Fruit fly (Drosophila melanogaster): ENCODE data around the gene CG13039.

Gene CG13039

DNA sequence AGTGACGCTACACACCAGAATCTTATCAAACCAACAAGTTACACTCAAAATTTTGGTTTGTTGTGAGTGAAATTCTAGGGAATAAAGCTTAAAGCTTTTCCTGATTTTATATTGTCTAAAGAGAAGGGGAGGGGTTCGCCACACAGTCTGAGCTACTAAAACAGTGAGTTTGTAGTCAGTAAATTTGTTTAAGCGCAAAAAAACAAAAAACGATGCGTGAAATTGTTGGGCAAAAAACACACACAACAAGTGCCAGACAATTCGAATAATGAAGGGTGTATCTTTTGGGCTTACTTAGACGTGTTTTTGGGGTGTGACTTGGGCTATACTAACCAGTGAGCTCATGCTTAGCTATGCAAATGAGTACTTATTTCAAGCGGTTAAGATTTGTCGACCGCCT, 33.2 kb upstream of the CG13039 start:
- TF ChIP-seq CG12768 (GFP tag; optimal IDR thresholded peaks at IDR 0.05) (peak; percentile 39), kay (GFP tag; ENCODE audit: borderline replicate concordance) (peak; percentile 92), pad (GFP tag; optimal IDR thresholded peaks at IDR 0.05) (no peak)

dm6 chr3L:16359219-16359748, 32.7 kb upstream of the CG13039 start, which contains the start of gene ringer:
Gene ringer, minus strand, starts transcription at chr3L:16359428.
- TF ChIP-seq cnc (optimal IDR thresholded peaks at IDR 0.05) = no peak
- peak; percentile 43 for TF ChIP-seq CG33017 (tag; optimal IDR thresholded peaks at IDR 0.05)

DNA sequence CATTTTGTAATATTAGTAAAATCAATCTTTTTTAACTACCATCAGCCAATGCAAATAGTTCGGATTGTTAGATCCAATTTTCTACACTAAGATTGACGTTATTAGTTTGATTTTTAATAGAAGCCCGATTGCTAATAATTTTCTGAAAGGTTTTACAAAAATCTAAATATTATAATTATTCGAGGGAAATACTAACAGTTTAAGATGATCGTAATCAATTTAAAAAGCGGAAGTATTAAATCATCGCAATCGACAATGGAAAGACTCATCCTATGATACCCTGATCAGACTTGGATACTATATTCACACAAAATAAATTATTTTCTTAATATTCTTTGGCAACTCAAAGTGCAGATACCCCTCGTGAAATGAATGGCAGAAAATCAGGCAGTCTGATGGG, 31.3 kb upstream of the CG13039 start:
- TF ChIP-seq Crg-1 (GFP tag; optimal IDR thresholded peaks at IDR 0.05) (no peak), cic (GFP tag; optimal IDR thresholded peaks at IDR 0.05) (no peak), CG11617 (GFP tag; optimal IDR thresholded peaks at IDR 0.05) (no peak), toe (GFP tag; optimal IDR thresholded peaks at IDR 0.05) (no peak), CG14711 (tag; optimal IDR thresholded peaks at IDR 0.05) (no peak), tj (GFP tag; optimal IDR thresholded peaks at IDR 0.05) (no peak), kay (GFP tag; ENCODE audit: borderline replicate concordance) (no peak), pad (GFP tag; optimal IDR thresholded peaks at IDR 0.05) (no peak), CG5204 (GFP tag; optimal IDR thresholded peaks at IDR 0.05) (no peak), CG12768 (GFP tag; optimal IDR thresholded peaks at IDR 0.05) (no peak), CG1620 (GFP tag; optimal IDR thresholded peaks at IDR 0.05) (no peak), CG7101 (tag; optimal IDR thresholded peaks at IDR 0.05) (no peak), Hr96 (GFP tag; optimal IDR thresholded peaks at IDR 0.05) (no peak), cnc (optimal IDR thresholded peaks at IDR 0.05) (no peak), bab1 (GFP tag; optimal IDR thresholded peaks at IDR 0.05) (no peak), Clk (GFP tag; optimal IDR thresholded peaks at IDR 0.05) (no peak)

DNA sequence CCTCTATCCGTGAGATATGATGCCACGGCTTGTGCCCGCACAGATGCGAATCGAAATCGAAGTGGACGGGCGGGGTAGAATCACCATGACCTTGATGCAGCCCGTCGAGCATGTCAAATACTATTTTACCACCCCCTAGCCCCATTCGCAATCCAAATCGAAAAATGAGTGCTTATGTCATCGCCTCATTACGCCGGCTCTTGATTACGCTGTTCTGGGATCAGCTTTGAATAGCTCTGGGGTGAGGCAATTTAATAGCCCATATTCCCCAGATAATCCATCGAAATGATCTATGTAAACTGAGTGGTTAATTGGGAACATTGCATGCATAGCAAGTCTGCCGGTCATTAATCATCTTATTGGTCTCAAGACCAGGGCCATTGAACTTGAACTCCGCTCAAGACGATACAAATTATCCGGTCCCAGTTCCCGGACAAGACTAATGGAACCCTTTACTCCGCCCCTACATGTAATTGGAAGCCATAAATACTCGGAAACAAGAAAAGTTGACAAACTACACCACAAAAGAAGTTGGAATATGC, 30.7 kb upstream of the CG13039 start:
- TF ChIP-seq Hr96 (GFP tag; optimal IDR thresholded peaks at IDR 0.05) (no peak), CG5204 (GFP tag; optimal IDR thresholded peaks at IDR 0.05) (no peak), CG11617 (GFP tag; optimal IDR thresholded peaks at IDR 0.05) (no peak), kay (GFP tag; ENCODE audit: borderline replicate concordance) (no peak), bab1 (GFP tag; optimal IDR thresholded peaks at IDR 0.05) (no peak), CG14711 (tag; optimal IDR thresholded peaks at IDR 0.05) (no peak), ovo (GFP tag; optimal IDR thresholded peaks at IDR 0.05) (no peak), CG12768 (GFP tag; optimal IDR thresholded peaks at IDR 0.05) (no peak), Crg-1 (GFP tag; optimal IDR thresholded peaks at IDR 0.05) (no peak), CG7045 (GFP tag; optimal IDR thresholded peaks at IDR 0.05) (no peak), CG7101 (tag; optimal IDR thresholded peaks at IDR 0.05) (no peak), toe (GFP tag; optimal IDR thresholded peaks at IDR 0.05) (no peak), pad (GFP tag; optimal IDR thresholded peaks at IDR 0.05) (no peak)

- TF ChIP-seq CG33017 (tag; optimal IDR thresholded peaks at IDR 0.05) (peak; percentile 7), Mnt (GFP tag; optimal IDR thresholded peaks at IDR 0.05) (peak; percentile 14), CG12768 (GFP tag; optimal IDR thresholded peaks at IDR 0.05) (peak; percentile 18), kay (GFP tag; ENCODE audit: borderline replicate concordance) (peak; percentile 88), bab1 (GFP tag; optimal IDR thresholded peaks at IDR 0.05) (no peak), CG11617 (GFP tag; optimal IDR thresholded peaks at IDR 0.05) (no peak), Clk (GFP tag; optimal IDR thresholded peaks at IDR 0.05) (no peak), pad (GFP tag; optimal IDR thresholded peaks at IDR 0.05) (no peak), toe (GFP tag; optimal IDR thresholded peaks at IDR 0.05) (no peak), Hr96 (GFP tag; optimal IDR thresholded peaks at IDR 0.05) (no peak), CG1620 (GFP tag; optimal IDR thresholded peaks at IDR 0.05) (no peak), Crg-1 (GFP tag; optimal IDR thresholded peaks at IDR 0.05) (no peak), CG7101 (tag; optimal IDR thresholded peaks at IDR 0.05) (peak; percentile 13), cic (GFP tag; optimal IDR thresholded peaks at IDR 0.05) (no peak), tj (GFP tag; optimal IDR thresholded peaks at IDR 0.05) (no peak), CG7045 (GFP tag; optimal IDR thresholded peaks at IDR 0.05) (no peak), CG14711 (tag; optimal IDR thresholded peaks at IDR 0.05) (no peak), cnc (optimal IDR thresholded peaks at IDR 0.05) (no peak), ovo (GFP tag; optimal IDR thresholded peaks at IDR 0.05) (no peak), CG5204 (GFP tag; optimal IDR thresholded peaks at IDR 0.05) (no peak)
These were observed 29.7 kb upstream of the CG13039 start for dm6 chr3L:16356171-16356765.

DNA sequence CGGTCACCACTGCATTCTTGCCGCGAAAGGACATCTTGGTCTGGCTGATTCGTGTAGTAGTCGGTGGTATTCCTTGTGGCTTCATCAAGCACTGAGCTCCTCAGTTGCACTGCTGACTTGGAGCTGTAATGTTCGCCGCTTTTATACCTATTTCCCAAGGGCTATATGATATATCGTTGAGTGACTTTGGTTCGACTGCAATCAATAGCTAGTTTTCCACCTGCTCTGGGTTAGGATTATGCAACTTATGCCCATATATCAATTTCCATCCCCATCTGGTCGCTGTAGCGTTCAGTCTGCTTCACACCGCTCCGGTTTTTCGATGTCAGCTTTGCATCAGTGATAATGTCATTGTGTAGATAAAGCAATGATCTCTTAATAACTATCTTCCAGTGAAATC, 27.6 kb upstream of the CG13039 start, which contains the start of gene Pdh:
Pdh (minus strand) TSS at position 101 of the 400 bp plus-strand sequence.
- TF ChIP-seq CG5204 (GFP tag; optimal IDR thresholded peaks at IDR 0.05) (no peak), toe (GFP tag; optimal IDR thresholded peaks at IDR 0.05) (no peak)

DNA sequence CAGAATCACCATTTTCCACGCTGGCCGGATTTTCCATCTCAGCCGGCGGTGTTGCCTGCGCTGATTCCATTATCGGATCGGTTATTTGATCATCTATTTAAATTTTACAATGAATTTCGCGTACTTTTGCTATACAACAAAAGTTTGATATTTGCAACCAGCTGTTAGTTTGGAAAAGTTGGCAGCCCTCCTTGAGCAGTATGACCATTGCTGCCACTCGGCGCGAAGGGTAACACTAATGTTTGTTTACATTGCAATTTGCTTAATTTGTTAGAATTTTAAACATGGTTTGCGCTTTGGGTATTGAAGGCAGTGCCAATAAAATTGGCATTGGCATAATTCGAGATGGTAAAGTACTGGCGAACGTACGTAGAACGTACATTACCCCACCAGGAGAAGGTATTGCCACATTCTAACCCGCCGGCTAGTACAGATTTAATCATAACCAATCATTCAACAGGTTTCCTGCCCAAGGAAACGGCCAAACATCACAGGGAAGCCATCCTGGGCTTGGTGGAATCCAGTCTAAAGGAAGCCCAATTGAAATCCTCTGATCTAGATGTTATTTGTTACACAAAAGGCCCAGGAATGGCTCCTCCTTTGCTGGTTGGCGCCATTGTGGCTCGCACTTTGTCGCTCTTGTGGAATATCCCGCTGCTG, 25.3 kb upstream of the CG13039 start, which contains the start of the genes Golgin104 and Tcs3:
Golgin104 (minus strand) TSS at position 182 of the 660 bp plus-strand sequence.
Tcs3 (plus strand) TSS at position 222 of the 660 bp plus-strand sequence.
- peak; percentile 57 for TF ChIP-seq bab1 (GFP tag; optimal IDR thresholded peaks at IDR 0.05)
- no peak for TF ChIP-seq Mnt (GFP tag; optimal IDR thresholded peaks at IDR 0.05)
